Worm (Caenorhabditis elegans): ENCODE measurements around the gene str-233.

ce11 chrV:16032761-16033160 is 23.3 kb upstream of the str-233 start, which contains the start of gene T10C6.16:
- TF ChIP-seq hmg-4 (GFP tag; optimal IDR thresholded peaks at IDR 0.05) (no peak), scrt-1 (GFP tag; IDR thresholded peaks at IDR 0.05) (no peak), flt-1 (GFP tag; IDR thresholded peaks at IDR 0.05) (no peak), tra-4 (tag; optimal IDR thresholded peaks at IDR 0.05) (no peak), hnd-1 (tag; optimal IDR thresholded peaks at IDR 0.05) (no peak), ama-1 (optimal IDR thresholded peaks at IDR 0.05) (no peak), ets-7 (tag; optimal IDR thresholded peaks at IDR 0.05) (no peak), F13C5.2 (tag; optimal IDR thresholded peaks at IDR 0.05) (no peak), B0310.2 (tag; optimal IDR thresholded peaks at IDR 0.05) (no peak), ceh-13 (GFP tag; optimal IDR thresholded peaks at IDR 0.05) (no peak), ceh-36 (tag; optimal IDR thresholded peaks at IDR 0.05) (no peak), pes-1 (GFP tag; IDR thresholded peaks at IDR 0.05) (no peak), hmbx-1 (tag; optimal IDR thresholded peaks at IDR 0.05) (no peak), sea-1 (GFP tag; conservative IDR thresholded peaks at IDR 0.05) (no peak)

Measured in whole organism, early embryonic.